Fruit fly (Drosophila melanogaster): ENCODE measurements around the gene ND-13B.
A peak's percentile ranks its signal among the peaks of the same experiment; 100 is the strongest.

Gene ND-13B

DNA sequence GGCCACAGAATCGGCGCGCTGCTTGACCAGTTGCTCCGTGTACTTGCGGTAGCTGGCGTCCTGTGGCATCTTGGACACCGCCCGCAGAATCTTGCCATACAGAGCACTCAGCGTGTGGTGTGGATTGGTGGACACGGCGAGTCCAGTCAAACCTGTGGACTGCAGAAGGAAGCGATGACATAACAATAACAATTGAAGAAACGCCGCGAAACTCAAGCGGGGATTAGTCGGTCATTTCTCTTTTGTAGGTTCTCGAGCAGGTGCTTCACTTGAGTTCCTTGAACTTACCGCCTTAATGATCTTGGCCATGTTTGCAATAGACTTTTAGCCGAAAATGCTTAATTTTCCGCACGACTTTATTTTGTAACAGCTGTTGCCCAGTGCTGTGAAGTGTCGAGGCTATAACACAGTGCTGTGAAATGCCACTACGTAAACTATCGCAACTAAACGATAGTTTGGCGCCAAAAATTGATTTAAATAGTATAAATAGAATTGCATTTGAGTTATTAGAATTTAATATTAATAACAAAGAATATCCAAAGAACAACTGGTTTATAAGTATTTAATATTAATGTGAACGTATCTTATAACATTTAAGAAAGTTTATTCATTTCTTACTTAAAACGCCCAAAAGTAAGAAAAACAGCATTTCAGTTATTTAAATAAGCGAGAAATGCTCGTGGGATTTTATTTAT lies at the start of gene ND-13B:
Gene ND-13B, minus strand, starts transcription at position 400 of the 695 bp plus-strand sequence.
- TF ChIP-seq CG17801 (GFP tag; optimal IDR thresholded peaks at IDR 0.05; ENCODE audit: partially characterized antibody) = peak; percentile 40

DNA sequence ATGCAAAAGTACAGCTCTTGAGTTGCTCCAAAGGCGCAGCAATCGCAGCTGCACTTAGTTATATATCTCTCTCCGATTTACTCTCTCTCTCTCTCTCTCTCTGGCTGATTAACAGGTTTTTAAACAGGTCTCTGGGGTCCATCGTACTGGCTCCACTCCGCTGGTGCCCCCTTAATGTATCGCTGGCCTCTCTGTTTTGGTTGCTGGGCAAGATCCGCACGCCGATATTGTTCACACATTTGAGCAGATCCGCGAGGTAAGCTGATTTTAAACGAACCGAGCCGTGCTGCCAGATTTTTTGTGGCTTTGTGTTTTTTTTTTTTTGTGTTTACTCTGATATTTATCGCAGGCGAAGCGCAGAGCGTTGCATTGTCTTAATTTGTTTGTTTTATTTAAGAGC lies 48.9 kb upstream of the ND-13B start:
- no peak for TF ChIP-seq CG17801 (GFP tag; optimal IDR thresholded peaks at IDR 0.05; ENCODE audit: partially characterized antibody)

DNA sequence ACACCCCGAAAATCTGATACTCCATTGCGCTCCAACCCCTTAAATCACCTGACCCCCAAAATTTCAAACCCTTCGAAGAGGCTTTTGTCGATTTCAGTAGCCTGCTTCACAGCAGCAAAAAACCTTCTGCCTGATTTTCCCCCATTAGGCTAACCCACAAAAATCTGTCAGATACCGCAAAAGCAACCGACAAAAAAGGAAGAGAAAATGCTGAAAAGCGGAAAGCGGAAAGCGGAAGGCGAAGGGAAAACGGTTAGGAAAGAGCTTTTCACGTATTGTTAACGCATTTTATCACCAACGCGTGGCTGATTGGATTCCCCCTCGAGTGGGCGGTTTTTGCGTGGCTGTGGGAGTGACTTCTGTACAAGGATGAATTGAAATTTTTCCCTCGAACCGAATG lies 48.3 kb upstream of the ND-13B start:
- TF ChIP-seq CG17801 (GFP tag; optimal IDR thresholded peaks at IDR 0.05; ENCODE audit: partially characterized antibody) = no peak

DNA sequence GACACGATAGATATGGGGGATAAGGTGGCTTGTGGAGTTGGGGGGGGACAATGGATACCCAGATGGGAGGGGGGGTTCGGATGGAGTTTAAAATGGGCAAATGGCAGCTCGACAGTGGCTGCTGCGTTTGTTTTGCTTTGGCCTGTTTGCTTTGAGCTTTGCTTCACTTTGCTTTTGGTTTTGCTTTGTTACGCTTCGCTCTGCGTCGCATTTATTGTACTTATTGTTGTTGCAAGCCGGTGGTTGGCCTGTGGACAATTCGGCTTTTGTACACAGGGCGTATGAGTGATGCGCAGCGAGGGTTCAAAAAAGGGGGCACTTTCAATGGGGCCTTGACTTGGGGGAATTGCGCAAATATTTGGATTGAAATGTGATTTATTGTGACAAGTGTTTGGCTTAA lies 47.2 kb upstream of the ND-13B start:
- no peak for TF ChIP-seq CG17801 (GFP tag; optimal IDR thresholded peaks at IDR 0.05; ENCODE audit: partially characterized antibody)

DNA sequence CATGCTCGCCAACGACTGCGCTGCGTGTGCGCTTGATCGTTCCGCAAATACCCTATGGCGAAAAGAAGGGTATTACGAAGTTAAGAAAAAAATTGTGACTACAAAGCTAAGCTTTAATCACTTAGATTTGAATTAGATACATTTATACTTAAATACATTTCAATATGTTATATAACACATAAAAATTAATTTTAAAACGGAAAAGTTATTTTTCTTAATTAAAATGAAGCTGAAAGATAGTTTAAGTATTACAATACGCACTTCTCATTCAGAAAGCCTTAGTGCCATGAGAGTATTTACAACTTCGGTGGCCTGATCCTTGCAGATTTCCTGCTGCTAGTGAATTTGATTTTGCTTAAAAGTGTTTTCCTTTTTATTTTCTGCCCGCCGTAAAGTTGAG lies 46.8 kb upstream of the ND-13B start:
- no peak for TF ChIP-seq CG17801 (GFP tag; optimal IDR thresholded peaks at IDR 0.05; ENCODE audit: partially characterized antibody)

DNA sequence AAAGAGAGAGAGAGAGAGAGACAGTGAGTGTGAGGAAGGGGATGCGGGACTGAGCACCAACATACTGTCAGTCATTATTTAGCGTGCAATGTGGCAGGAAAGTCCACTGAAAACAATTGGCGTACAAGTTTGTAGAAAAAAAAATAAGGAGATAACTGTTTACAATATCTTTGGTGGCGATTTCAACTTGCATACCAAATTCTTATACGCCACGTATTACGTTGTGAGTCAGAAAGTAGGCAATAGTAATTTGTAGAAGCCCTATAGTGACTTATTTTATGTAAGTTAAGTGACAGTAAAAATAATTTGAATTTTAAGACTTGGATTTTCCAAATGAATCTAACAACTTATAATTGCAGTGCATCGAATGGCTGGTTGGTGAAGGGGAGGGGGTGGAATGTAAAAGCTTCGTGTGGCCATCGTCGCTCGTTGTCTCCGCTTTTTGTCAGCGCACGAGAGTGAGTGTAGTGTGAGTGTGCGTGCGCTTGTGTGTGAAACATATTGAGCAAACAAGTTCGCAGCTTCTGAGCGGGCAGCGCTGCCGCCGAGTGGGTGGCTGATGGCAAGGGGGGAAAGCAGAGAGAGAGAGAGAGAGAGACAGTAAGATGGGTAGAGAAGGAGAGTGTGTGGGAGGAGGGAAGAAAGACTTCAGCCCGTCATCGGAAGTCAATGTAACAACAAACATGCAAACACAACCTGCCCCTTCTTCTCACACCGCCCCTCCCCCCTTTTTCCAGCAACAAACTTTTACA lies 45.9 kb upstream of the ND-13B start:
- peak; percentile 37 for TF ChIP-seq CG17801 (GFP tag; optimal IDR thresholded peaks at IDR 0.05; ENCODE audit: partially characterized antibody)

DNA sequence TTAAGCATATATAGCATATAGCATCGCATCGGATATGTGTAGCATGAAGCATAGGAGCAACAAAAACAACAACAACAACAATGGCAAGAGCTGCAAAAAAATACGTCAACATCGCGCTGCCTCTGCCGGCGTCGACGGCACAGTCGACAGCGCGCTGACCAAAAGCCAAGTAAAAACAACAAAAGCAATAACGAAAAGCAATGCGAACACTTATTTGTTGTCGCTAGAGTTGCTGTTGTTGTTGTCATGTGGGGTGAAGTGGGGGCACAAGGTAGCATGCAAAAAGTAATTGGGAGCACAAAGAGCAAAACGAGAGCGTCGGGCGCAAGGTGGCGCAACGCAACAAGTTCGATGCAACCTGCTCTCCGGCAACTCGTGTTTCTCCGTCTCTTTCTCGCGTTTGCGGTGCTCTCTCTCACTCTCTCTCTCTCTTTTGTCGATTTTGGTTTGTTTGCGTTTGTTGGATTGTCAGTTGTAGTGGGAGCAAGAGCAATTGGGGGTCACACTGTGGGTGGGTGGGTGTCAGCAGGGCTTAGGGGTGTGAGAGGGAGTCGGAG lies 45.3 kb upstream of the ND-13B start:
- no peak for TF ChIP-seq CG17801 (GFP tag; optimal IDR thresholded peaks at IDR 0.05; ENCODE audit: partially characterized antibody)

DNA sequence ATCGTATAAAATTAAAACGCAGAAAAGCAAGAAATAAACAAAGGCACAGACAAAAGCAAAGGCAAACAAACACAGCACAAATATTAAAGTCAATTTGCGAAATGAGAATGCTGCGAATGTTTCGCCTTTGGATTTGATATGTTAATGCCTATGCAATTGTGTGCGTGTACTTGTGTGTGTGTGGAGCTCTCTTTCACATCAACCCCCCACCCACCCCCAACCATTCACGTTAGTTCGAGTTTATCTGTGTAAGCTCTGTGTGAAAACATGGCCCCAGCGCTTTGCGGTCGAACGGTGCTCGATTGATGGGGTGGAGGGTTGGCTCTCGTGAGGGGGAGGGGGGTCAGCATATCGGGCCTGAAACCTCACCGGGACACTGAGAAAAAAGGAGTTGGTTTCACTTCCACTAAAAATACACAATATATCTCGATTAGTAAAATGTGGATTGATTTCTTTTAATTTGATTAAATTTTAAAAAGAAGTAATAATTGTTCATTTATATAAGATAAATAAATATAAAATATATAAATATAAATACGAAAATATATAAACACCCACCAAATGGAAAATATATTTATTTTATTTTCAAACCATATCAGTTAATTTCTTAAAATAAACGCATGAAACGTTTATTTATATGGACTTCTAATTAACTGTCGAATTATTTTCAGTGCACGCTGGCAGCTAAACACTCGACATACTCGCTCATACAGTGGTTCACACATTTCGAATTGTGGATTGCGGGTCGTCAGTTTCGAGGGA lies 44.6 kb upstream of the ND-13B start:
- TF ChIP-seq CG17801 (GFP tag; optimal IDR thresholded peaks at IDR 0.05; ENCODE audit: partially characterized antibody) = peak; percentile 70

DNA sequence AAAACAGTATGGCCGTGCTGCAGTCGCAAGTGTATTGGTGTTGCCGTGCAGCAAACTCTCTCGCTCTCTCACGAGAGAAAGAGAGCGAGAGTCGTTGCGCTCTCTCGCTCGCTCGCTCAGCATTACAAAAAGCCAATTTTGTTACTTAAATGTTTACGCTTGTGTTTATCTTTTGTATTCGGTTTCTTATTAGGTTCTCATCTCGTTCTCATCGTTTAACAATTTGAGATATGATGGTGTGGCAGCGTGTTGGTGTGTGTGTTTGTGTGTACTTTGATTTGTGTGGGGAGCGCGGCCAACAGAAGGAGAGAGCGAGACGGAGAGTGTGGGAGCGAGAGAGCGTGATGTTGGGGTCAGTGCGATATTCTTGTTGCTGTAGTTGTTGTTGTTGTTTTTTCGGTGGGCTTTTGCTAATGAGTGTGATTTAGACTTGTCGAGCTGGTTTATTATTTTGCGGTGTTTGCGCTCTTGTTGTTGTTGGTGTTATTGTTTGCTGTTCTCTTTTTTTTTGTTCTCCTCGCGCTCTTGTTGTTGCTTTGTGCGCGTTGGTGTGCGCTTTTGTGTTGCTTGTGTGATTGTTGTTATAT lies 43.3 kb upstream of the ND-13B start:
- peak; percentile 62 for TF ChIP-seq CG17801 (GFP tag; optimal IDR thresholded peaks at IDR 0.05; ENCODE audit: partially characterized antibody)

DNA sequence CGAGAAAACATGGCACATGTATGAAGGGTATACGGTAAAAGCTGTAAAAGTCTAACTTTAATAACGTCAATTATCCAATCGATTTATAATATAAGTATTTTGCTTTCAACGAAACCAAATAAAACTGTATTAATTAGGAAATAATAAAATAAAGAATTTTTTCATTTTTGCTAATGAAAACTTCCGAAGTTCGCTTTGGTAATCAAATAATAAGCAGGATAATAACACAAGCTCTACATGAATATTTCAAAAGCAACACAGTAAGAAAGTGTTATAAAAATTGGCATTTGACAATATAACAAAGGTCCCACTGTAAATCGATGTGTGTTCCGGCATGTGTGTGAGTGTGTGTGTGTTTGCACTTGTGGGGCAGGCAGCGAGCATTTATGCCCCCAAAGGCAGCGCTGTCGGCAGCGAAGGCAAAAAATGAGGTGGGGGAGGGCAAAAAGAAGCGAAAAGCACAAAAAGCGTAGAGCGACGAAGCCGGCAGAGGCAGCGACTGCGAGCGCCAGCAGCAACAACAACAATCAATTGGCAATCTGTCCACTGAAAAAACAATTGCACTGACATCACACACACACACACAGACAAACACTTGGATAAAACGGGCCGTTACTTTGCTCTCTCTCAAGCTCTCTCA lies 42.7 kb upstream of the ND-13B start:
- no peak for TF ChIP-seq CG17801 (GFP tag; optimal IDR thresholded peaks at IDR 0.05; ENCODE audit: partially characterized antibody)

DNA sequence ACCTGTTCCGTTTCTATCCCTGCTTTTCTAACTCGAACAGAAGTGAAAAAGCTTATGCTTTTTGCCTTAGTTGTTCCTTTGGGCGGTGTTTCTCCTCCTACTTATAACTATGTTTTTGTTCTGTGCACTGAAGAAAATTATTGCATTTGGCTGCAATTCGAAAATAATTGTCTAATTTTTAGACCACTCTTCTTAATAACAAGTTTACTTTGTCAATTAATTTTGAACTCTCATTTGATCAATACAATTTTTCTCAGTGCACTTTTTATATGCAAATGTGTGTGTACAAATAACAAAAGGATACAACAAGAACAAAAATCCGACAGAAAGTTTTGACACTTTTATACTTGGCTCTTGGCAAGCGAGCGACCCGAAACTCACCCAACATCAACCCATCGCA lies 41.2 kb upstream of the ND-13B start:
- TF ChIP-seq CG17801 (GFP tag; optimal IDR thresholded peaks at IDR 0.05; ENCODE audit: partially characterized antibody) = no peak

DNA sequence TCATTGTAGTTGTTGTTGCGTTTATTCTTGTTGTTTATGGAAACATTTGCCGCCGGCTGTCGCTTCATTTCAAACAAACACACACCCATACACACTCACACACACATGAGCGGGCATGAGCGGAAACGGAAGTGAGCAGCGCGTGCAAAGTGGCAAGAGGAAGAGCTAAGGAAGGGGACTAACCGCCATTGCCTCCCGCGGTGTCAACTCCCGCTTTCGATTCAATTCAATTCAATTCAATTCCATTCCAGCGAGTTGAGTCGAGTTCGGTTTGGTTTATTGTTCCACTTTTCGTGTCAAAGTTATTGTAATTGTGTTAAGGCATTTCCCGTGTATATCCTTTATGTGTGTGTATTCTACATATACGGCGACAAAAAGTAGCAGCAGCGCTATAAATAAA lies 40.7 kb upstream of the ND-13B start:
- no peak for TF ChIP-seq CG17801 (GFP tag; optimal IDR thresholded peaks at IDR 0.05; ENCODE audit: partially characterized antibody)

DNA sequence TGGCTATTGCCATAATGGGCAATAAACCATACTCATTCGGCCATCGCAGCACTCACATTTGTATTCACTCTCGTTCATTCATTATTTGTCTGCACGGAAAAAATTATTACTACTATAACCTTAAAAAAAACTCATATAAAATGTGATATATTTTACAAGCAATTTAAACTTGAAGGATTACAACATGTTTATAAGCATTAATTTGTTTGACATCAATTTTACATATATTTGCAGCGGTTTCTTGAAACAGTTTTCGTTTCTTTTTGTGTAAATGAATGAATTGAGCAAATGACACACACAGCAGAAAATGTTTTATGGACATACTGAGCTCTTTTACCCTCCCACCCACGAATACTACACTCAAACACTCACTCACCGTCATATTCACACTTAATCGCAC lies 39.6 kb upstream of the ND-13B start:
- TF ChIP-seq CG17801 (GFP tag; optimal IDR thresholded peaks at IDR 0.05; ENCODE audit: partially characterized antibody) = no peak

DNA sequence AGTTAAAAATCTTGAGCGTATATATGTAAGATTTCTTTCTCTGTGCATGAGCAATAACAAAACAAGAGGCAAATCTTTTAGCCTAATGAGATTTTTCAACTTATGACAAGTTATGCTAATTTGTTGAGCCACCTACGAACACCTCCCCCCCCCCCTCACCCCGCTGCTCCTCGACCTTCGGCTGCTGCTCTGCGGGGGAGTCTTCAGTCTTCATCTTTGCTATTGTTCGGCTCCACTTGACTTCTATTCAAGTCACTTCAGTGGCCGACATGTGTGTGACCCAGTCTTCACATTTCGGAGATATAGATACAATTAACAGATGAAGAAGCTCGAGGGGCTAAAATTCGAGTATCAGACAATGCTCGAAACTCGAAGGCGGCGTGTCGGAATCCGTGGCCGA lies 38.1 kb upstream of the ND-13B start:
- no peak for TF ChIP-seq CG17801 (GFP tag; optimal IDR thresholded peaks at IDR 0.05; ENCODE audit: partially characterized antibody)

DNA sequence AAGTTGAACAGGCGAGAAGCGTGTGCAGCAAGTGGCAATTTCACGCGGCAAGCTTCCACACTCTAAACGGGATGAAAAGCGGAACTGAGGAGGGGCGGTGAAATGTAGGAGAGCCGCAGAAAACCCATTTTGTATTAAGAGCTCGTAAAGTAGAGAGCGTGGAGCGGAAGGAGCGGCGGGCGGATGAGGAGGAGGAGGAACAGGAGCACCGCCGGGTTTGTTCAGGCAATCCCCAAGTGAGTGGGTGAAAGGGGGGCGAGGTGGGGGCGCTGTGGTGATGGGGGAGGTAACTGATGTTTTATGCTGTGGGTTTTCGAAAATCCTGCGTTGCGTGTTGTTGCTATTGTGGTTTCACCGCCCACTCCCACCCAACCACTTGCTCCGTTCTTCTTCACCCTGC lies 33.2 kb upstream of the ND-13B start:
- no peak for TF ChIP-seq CG17801 (GFP tag; optimal IDR thresholded peaks at IDR 0.05; ENCODE audit: partially characterized antibody)
